Worm (Caenorhabditis elegans): ENCODE results near the gene T28D9.1.

DNA sequence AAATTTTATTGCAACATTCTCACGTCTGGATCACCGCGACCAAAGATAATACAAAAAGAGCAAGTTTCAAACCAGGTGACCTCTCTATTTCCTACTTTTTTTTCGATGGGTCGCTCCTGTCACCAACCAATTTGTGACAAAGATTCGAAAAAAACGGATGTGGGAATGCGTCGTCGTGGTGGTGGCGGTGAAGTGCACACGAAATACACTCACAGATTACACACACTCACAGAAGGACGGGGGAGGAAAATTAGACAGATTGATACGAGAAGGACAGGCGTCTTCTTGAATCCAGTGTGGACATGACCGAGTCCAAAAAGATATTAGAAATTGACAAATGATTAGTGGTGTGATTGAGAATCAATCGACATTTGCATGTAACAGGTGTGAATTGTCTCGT, 9.4 kb upstream of the T28D9.1 start:
- TF ChIP-seq jun-1 (tag; optimal IDR thresholded peaks at IDR 0.05) (no peak), pha-4 (tag; optimal IDR thresholded peaks at IDR 0.05) (no peak), ceh-82 (tag; optimal IDR thresholded peaks at IDR 0.05) (no peak), aly-2 (tag; optimal IDR thresholded peaks at IDR 0.05) (no peak), snpc-4 (tag; optimal IDR thresholded peaks at IDR 0.05) (no peak), unc-39 (tag; optimal IDR thresholded peaks at IDR 0.05) (no peak), ceh-28 (tag; optimal IDR thresholded peaks at IDR 0.05) (no peak), fkh-10 (GFP tag; optimal IDR thresholded peaks at IDR 0.05) (no peak), nhr-76 (tag; optimal IDR thresholded peaks at IDR 0.05) (no peak), lsy-12 (tag; optimal IDR thresholded peaks at IDR 0.05) (no peak), ztf-4 (tag; optimal IDR thresholded peaks at IDR 0.05) (no peak), ama-1 (optimal IDR thresholded peaks at IDR 0.05) (no peak)

All from whole organism, L3 larva.